Worm (Caenorhabditis elegans) whole organism, L1 larva: Measurements from ENCODE around the gene T23F2.2.
A peak's percentile ranks its signal among the peaks of the same experiment; 100 is the strongest.

Source experiments
- C16A3.4 ChIP-seq: fragments of 150-350 bp; optimal IDR thresholded peaks from 2 replicates; lab custom pipeline; 2014; ENCODE audit warnings: missing biosample characterization, missing genetic modification characterization
- F16B12.6 ChIP-seq: fragments of 150-350 bp; optimal IDR thresholded peaks from 2 replicates; lab custom pipeline; 2014; ENCODE audit warnings: missing biosample characterization, missing genetic modification characterization
- aha-1 ChIP-seq: fragments of 150-350 bp; optimal IDR thresholded peaks from 2 replicates; lab custom pipeline; 2014; ENCODE audit warnings: missing biosample characterization, missing genetic modification characterization
- blmp-1 ChIP-seq: fragments of 150-350 bp; optimal IDR thresholded peaks from 2 replicates; lab custom pipeline; 2014; ENCODE audit warnings: missing biosample characterization, missing genetic modification characterization
- ceh-82 ChIP-seq, 3 experiments: fragments of 150-350 bp in 1 of 3; sonication (generic microtip) in 2 of 3; optimal IDR thresholded peaks; 2 replicates each; lab custom pipeline; 2014 to 2017; ENCODE audit warnings: missing biosample characterization in 3 of 3, missing genetic modification characterization in 3 of 3
- ceh-88 ChIP-seq: fragments of 200-800 bp; sonication (Bioruptor generic); IDR thresholded peaks from 2 replicates; pipeline ENCODE4 v1.3.6; 2022; ENCODE audit warnings: missing genetic modification characterization, missing compliant biosample characterization
- ces-1 ChIP-seq: fragments of 150-350 bp; optimal IDR thresholded peaks from 2 replicates; lab custom pipeline; 2014; ENCODE audit warnings: missing biosample characterization, missing genetic modification reagents, missing genetic modification characterization
- dpl-1 ChIP-seq, 3 experiments: fragments of 150-350 bp in 2 of 3; sonication (generic microtip) in 1 of 3; optimal IDR thresholded peaks; 2 replicates each; lab custom pipeline; 2014 to 2017; ENCODE audit warnings: missing biosample characterization in 3 of 3, missing genetic modification characterization in 3 of 3, missing genetic modification reagents in 3 of 3
- dsc-1 ChIP-seq: sonication (generic microtip); optimal IDR thresholded peaks from 2 replicates; lab custom pipeline; 2016; ENCODE audit warnings: mild to moderate bottlenecking, missing genetic modification characterization, missing compliant biosample characterization
- efl-1 ChIP-seq, 4 experiments: fragments of 150-350 bp; optimal IDR thresholded peaks in 3 of 4; peaks in 1 of 4; 1 replicate in 1 of 4; 2 replicates in 3 of 4; lab custom pipeline; 2014; ENCODE audit warnings: missing biosample characterization in 2 of 4, missing genetic modification characterization in 2 of 4, missing genetic modification reagents in 2 of 4
- grh-1 ChIP-seq: fragments of 200-800 bp; sonication (Bioruptor generic); IDR thresholded peaks from 2 replicates; pipeline ENCODE4 v1.3.6; 2022; ENCODE audit warnings: missing genetic modification reagents, missing genetic modification characterization, missing compliant biosample characterization
- hlh-17 ChIP-seq: fragments of 200-800 bp; sonication (Bioruptor generic); optimal IDR thresholded peaks from 2 replicates; lab custom pipeline; 2018; ENCODE audit warnings: missing genetic modification characterization, mild to moderate bottlenecking, missing compliant biosample characterization, moderate library complexity, borderline replicate concordance
- hlh-4 ChIP-seq: sonication (generic microtip); optimal IDR thresholded peaks from 2 replicates; lab custom pipeline; 2016; ENCODE audit warnings: mild to moderate bottlenecking, missing genetic modification characterization, missing compliant biosample characterization
- hpl-2 ChIP-seq: fragments of 150-350 bp; optimal IDR thresholded peaks from 2 replicates; lab custom pipeline; 2014; ENCODE audit warnings: missing biosample characterization, missing genetic modification reagents, missing genetic modification characterization
- irx-1 ChIP-seq: sonication (generic microtip); optimal IDR thresholded peaks from 2 replicates; lab custom pipeline; 2016; ENCODE audit warnings: missing genetic modification characterization, missing compliant biosample characterization
- jun-1 ChIP-seq: fragments of 150-350 bp; optimal IDR thresholded peaks from 2 replicates; lab custom pipeline; 2014; ENCODE audit warnings: missing biosample characterization, missing genetic modification reagents, missing genetic modification characterization
- lin-13 ChIP-seq: fragments of 150-350 bp; optimal IDR thresholded peaks from 2 replicates; lab custom pipeline; 2014; ENCODE audit warnings: missing biosample characterization, missing genetic modification reagents, missing genetic modification characterization
- lin-14 ChIP-seq: fragments of 200-800 bp; sonication (Bioruptor generic); optimal IDR thresholded peaks from 2 replicates; lab custom pipeline; 2018; ENCODE audit warnings: mild to moderate bottlenecking, missing genetic modification characterization, moderate library complexity, missing compliant biosample characterization
- lin-15B ChIP-seq: fragments of 150-350 bp; sonication (generic microtip); optimal IDR thresholded peaks from 3 replicates; lab custom pipeline; 2014; ENCODE audit warnings: missing biosample characterization, missing genetic modification characterization
- lin-35 ChIP-seq, 2 experiments: fragments of 150-350 bp; optimal IDR thresholded peaks; 2 replicates each; lab custom pipeline; 2014; ENCODE audit warnings: missing biosample characterization in 2 of 2, missing genetic modification characterization in 2 of 2, missing genetic modification reagents in 2 of 2
- lin-39 ChIP-seq: fragments of 150-350 bp; optimal IDR thresholded peaks from 2 replicates; lab custom pipeline; 2014; ENCODE audit warnings: missing biosample characterization, missing genetic modification reagents, missing genetic modification characterization
- lir-3 ChIP-seq: sonication (generic microtip); optimal IDR thresholded peaks from 2 replicates; lab custom pipeline; 2016; ENCODE audit warnings: mild to moderate bottlenecking, missing genetic modification characterization, moderate library complexity, missing compliant biosample characterization; ENCODE audit not compliant: poor library complexity
- lsy-2 ChIP-seq, 2 experiments: fragments of 150-350 bp; optimal IDR thresholded peaks; 2 replicates each; lab custom pipeline; 2014; ENCODE audit warnings: missing biosample characterization in 2 of 2, missing genetic modification characterization in 2 of 2
- mab-9 ChIP-seq: fragments of 200-800 bp; sonication (Bioruptor generic); IDR thresholded peaks from 2 replicates; pipeline ENCODE4 v1.3.6; 2022; ENCODE audit warnings: missing genetic modification reagents, missing genetic modification characterization, missing compliant biosample characterization
- mdl-1 ChIP-seq, 2 experiments: fragments of 150-350 bp; optimal IDR thresholded peaks; 2 replicates each; lab custom pipeline; 2014 to 2017; ENCODE audit warnings: missing biosample characterization in 2 of 2, missing genetic modification characterization in 2 of 2, inconsistent platforms in 1 of 2
- mep-1 ChIP-seq: fragments of 150-350 bp; optimal IDR thresholded peaks from 2 replicates; lab custom pipeline; 2014; ENCODE audit warnings: missing biosample characterization, missing genetic modification characterization
- nhr-11 ChIP-seq: fragments of 150-350 bp; optimal IDR thresholded peaks from 2 replicates; lab custom pipeline; 2014; ENCODE audit warnings: missing biosample characterization, missing genetic modification characterization
- nhr-19 ChIP-seq: fragments of 200-800 bp; sonication (Bioruptor generic); conservative IDR thresholded peaks from 2 replicates; pipeline ENCODE4 v1.3.6; 2022; ENCODE audit warnings: missing genetic modification characterization, missing compliant biosample characterization
- nhr-20 ChIP-seq: sonication (generic microtip); optimal IDR thresholded peaks from 2 replicates; lab custom pipeline; 2016; ENCODE audit warnings: mild to moderate bottlenecking, missing genetic modification characterization, missing compliant biosample characterization
- nhr-47 ChIP-seq: sonication (generic microtip); optimal IDR thresholded peaks from 2 replicates; lab custom pipeline; 2016; ENCODE audit warnings: mild to moderate bottlenecking, missing genetic modification characterization, moderate library complexity, missing compliant biosample characterization
- nhr-71 ChIP-seq: sonication (generic microtip); optimal IDR thresholded peaks from 2 replicates; lab custom pipeline; 2016; ENCODE audit warnings: mild to moderate bottlenecking, missing genetic modification characterization, moderate library complexity, missing compliant biosample characterization
- nhr-76 ChIP-seq: sonication (generic microtip); optimal IDR thresholded peaks from 2 replicates; lab custom pipeline; 2017; ENCODE audit warnings: missing biosample characterization, missing genetic modification characterization
- nhr-77 ChIP-seq: fragments of 150-350 bp; optimal IDR thresholded peaks from 2 replicates; lab custom pipeline; 2014; ENCODE audit warnings: missing biosample characterization, missing genetic modification characterization
- nhr-84 ChIP-seq: sonication (generic microtip); optimal IDR thresholded peaks from 2 replicates; lab custom pipeline; 2017; ENCODE audit warnings: missing biosample characterization, missing genetic modification characterization
- pag-3 ChIP-seq: sonication (generic microtip); optimal IDR thresholded peaks from 2 replicates; lab custom pipeline; 2017; ENCODE audit warnings: missing genetic modification characterization, mild to moderate bottlenecking, missing compliant biosample characterization, antibody characterized with exemption, borderline replicate concordance; ENCODE audit not compliant: insufficient read depth
- pax-3 ChIP-seq: fragments of 200-800 bp; sonication (Bioruptor generic); optimal IDR thresholded peaks from 2 replicates; lab custom pipeline; 2018; ENCODE audit warnings: mild to moderate bottlenecking, missing genetic modification characterization, moderate library complexity, missing compliant biosample characterization
- rnt-1 ChIP-seq: sonication (generic microtip); optimal IDR thresholded peaks from 2 replicates; lab custom pipeline; 2016; ENCODE audit warnings: mild to moderate bottlenecking, missing genetic modification characterization, moderate library complexity, missing compliant biosample characterization
- skn-1 ChIP-seq: fragments of 150-350 bp; optimal IDR thresholded peaks from 2 replicates; lab custom pipeline; 2014; ENCODE audit warnings: missing biosample characterization, missing genetic modification characterization
- snu-23 ChIP-seq: sonication (generic microtip); optimal IDR thresholded peaks from 2 replicates; lab custom pipeline; 2016; ENCODE audit warnings: missing genetic modification characterization, missing compliant biosample characterization
- swsn-7 ChIP-seq: sonication (generic microtip); optimal IDR thresholded peaks from 2 replicates; lab custom pipeline; 2016; ENCODE audit warnings: missing genetic modification characterization, missing compliant biosample characterization
- tbx-2 ChIP-seq: sonication (generic microtip); optimal IDR thresholded peaks from 2 replicates; lab custom pipeline; 2016; ENCODE audit warnings: missing genetic modification characterization, missing compliant biosample characterization
- tlp-1 ChIP-seq: fragments of 150-350 bp; optimal IDR thresholded peaks from 2 replicates; lab custom pipeline; 2014; ENCODE audit warnings: missing biosample characterization, missing genetic modification characterization
- unc-86 ChIP-seq: sonication (generic microtip); optimal IDR thresholded peaks from 2 replicates; lab custom pipeline; 2016; ENCODE audit warnings: missing genetic modification characterization, missing compliant biosample characterization
- unc-98 ChIP-seq: fragments of 200-800 bp; sonication (Bioruptor generic); IDR thresholded peaks from 2 replicates; pipeline ENCODE4 v1.3.6; 2022; ENCODE audit warnings: missing genetic modification characterization, missing compliant biosample characterization
- xbp-1 ChIP-seq: sonication (generic microtip); optimal IDR thresholded peaks from 2 replicates; lab custom pipeline; 2016; ENCODE audit warnings: missing genetic modification characterization, missing compliant biosample characterization
- zag-1 ChIP-seq: fragments of 150-350 bp; optimal IDR thresholded peaks from 2 replicates; lab custom pipeline; 2014; ENCODE audit warnings: missing biosample characterization, missing genetic modification characterization

T23F2.2 gene

ce11 chrX:5485284-5485927 is 19.6 kb downstream of the T23F2.2 start:
- TF ChIP-seq nhr-71 (tag; lab: Kevin White, UChicago) (peak; percentile 32), blmp-1 (tag; lab: Kevin White, UChicago) (no peak), lin-15B (tag; lab: Kevin White, UChicago) (no peak), ceh-88 (GFP tag; lab: Robert Waterston, UW) (no peak), pax-3 (tag; lab: Kevin White, UChicago) (no peak), mab-9 (GFP tag; lab: Robert Waterston, UW) (no peak), snu-23 (GFP tag; lab: Kevin White, UChicago) (peak; percentile 45), nhr-20 (tag; lab: Kevin White, UChicago) (peak; percentile 44), nhr-11 (tag; lab: Kevin White, UChicago) (no peak), mdl-1 (tag; optimal IDR thresholded peaks at IDR 0.05; lab: Kevin White, UChicago) (peak in 1 of 2 experiments; percentile 36), pag-3 (tag; lab: Kevin White, UChicago) (no peak), dpl-1 (GFP tag; optimal IDR thresholded peaks at IDR 0.05; lab: Kevin White, UChicago) (no peak), irx-1 (tag; lab: Kevin White, UChicago) (peak; percentile 15), lsy-2 (tag; optimal IDR thresholded peaks at IDR 0.05; lab: Kevin White, UChicago) (peak in 1 of 2 experiments; percentile 19), nhr-19 (GFP tag; lab: Robert Waterston, UW) (peak; percentile 27), C16A3.4 (tag; lab: Kevin White, UChicago) (peak; percentile 10), hlh-4 (no peak), rnt-1 (tag; lab: Kevin White, UChicago) (peak; percentile 55), dsc-1 (peak; percentile 24), zag-1 (tag; lab: Kevin White, UChicago) (no peak), grh-1 (GFP tag; lab: Robert Waterston, UW) (no peak), hlh-17 (no peak), nhr-77 (tag; lab: Kevin White, UChicago) (peak; percentile 4), hpl-2 (GFP tag; lab: Kevin White, UChicago) (no peak), lin-13 (GFP tag; lab: Kevin White, UChicago) (no peak), F16B12.6 (tag; lab: Kevin White, UChicago) (no peak), unc-86 (tag; lab: Kevin White, UChicago) (no peak), tbx-2 (tag; lab: Kevin White, UChicago) (peak; percentile 16), unc-98 (GFP tag; lab: Robert Waterston, UW) (no peak), mep-1 (tag; lab: Kevin White, UChicago) (peak; percentile 56), lin-35 (GFP tag; optimal IDR thresholded peaks at IDR 0.05; lab: Kevin White, UChicago) (peak in 1 of 2 experiments; percentile 24), lir-3 (tag; lab: Kevin White, UChicago) (no peak), xbp-1 (tag; lab: Kevin White, UChicago) (peak; percentile 1), tlp-1 (tag; lab: Kevin White, UChicago) (no peak), efl-1 (optimal IDR thresholded peaks at IDR 0.05; lab: Kevin White, UChicago) (no peak), efl-1 (GFP tag; optimal IDR thresholded peaks at IDR 0.05 in 1 of 2; lab: Kevin White, UChicago) (peak in 1 of 2 experiments; percentile 39), aha-1 (tag; lab: Kevin White, UChicago) (no peak), jun-1 (tag; lab: Kevin White, UChicago) (no peak), skn-1 (peak; percentile 19), nhr-76 (tag; lab: Kevin White, UChicago) (no peak), lin-39 (tag; lab: Kevin White, UChicago) (no peak), ceh-82 (tag; optimal IDR thresholded peaks at IDR 0.05; lab: Kevin White, UChicago) (no peak), swsn-7 (tag; lab: Kevin White, UChicago) (peak; percentile 39), lin-14 (GFP tag; lab: Kevin White, UChicago) (peak; percentile 42), nhr-84 (tag; lab: Kevin White, UChicago) (no peak), nhr-47 (tag; lab: Kevin White, UChicago) (peak; percentile 23), ces-1 (GFP tag; lab: Kevin White, UChicago) (no peak)
